Fruit fly (Drosophila melanogaster) whole organism, prepupa: ENCODE data around the gene spn-F.

Experiments
- Blimp-1 ChIP-seq: fragments of 200-800 bp; sonication (Bioruptor generic); optimal IDR thresholded peaks from 3 replicates; lab custom pipeline; 2017; ENCODE audit warnings: missing biosample characterization, missing genetic modification characterization, mild to moderate bottlenecking, moderate library complexity, missing genetic modification reagents
- CG10631 ChIP-seq: fragments of 200-800 bp; sonication (Bioruptor generic); optimal IDR thresholded peaks from 2 replicates; lab custom pipeline; 2016; ENCODE audit warnings: missing biosample characterization, missing genetic modification characterization
- CG10669 ChIP-seq: fragments of 200-800 bp; sonication (Bioruptor generic); optimal IDR thresholded peaks from 3 replicates; lab custom pipeline; 2018; ENCODE audit warnings: missing biosample characterization, mild to moderate bottlenecking, missing genetic modification characterization, moderate library complexity
- CG11294 ChIP-seq: fragments of 200-800 bp; sonication (Bioruptor generic); IDR thresholded peaks from 2 replicates; pipeline ENCODE4 v1.3.6; 2022; ENCODE audit warnings: missing biosample characterization, missing genetic modification characterization
- CG15336 ChIP-seq: fragments of 200-800 bp; sonication (Bioruptor generic); IDR thresholded peaks from 2 replicates; pipeline ENCODE4 v1.3.6; 2022; ENCODE audit warnings: missing biosample characterization, missing genetic modification characterization
- CG3032 ChIP-seq: fragments of 200-800 bp; optimal IDR thresholded peaks from 2 replicates; lab custom pipeline; 2019; ENCODE audit warnings: missing biosample characterization, mild to moderate bottlenecking, missing genetic modification characterization, moderate library complexity
- CG31627 ChIP-seq: fragments of 200-800 bp; sonication (Bioruptor generic); optimal IDR thresholded peaks from 3 replicates; lab custom pipeline; 2016; ENCODE audit warnings: missing biosample characterization, missing genetic modification characterization
- CG32006 ChIP-seq: fragments of 200-800 bp; sonication (Bioruptor generic); optimal IDR thresholded peaks from 3 replicates; lab custom pipeline; 2017; ENCODE audit warnings: missing biosample characterization, mild to moderate bottlenecking, missing genetic modification characterization
- CG34406 ChIP-seq: fragments of 200-800 bp; sonication (Bioruptor generic); optimal IDR thresholded peaks from 3 replicates; lab custom pipeline; 2016; ENCODE audit warnings: missing biosample characterization, missing genetic modification characterization
- CG3919 ChIP-seq: fragments of 200-800 bp; sonication (Bioruptor generic); optimal IDR thresholded peaks from 3 replicates; lab custom pipeline; 2016; ENCODE audit warnings: missing biosample characterization, missing genetic modification characterization
- CG4318 ChIP-seq: fragments of 200-800 bp; sonication (Bioruptor generic); optimal IDR thresholded peaks from 3 replicates; lab custom pipeline; 2017; ENCODE audit warnings: missing biosample characterization, mild to moderate bottlenecking, missing genetic modification characterization
- CG6163 ChIP-seq: fragments of 200-800 bp; sonication (Bioruptor generic); IDR thresholded peaks from 3 replicates; pipeline ENCODE4 v1.3.6; 2022; ENCODE audit warnings: missing biosample characterization, missing genetic modification characterization
- CG6276 ChIP-seq: fragments of 200-800 bp; sonication (Bioruptor generic); optimal IDR thresholded peaks from 2 replicates; lab custom pipeline; 2017; ENCODE audit warnings: missing biosample characterization, mild to moderate bottlenecking, missing genetic modification characterization
- CG6854 ChIP-seq: fragments of 200-800 bp; sonication (Bioruptor generic); optimal IDR thresholded peaks from 2 replicates; lab custom pipeline; 2017; ENCODE audit warnings: missing biosample characterization, mild to moderate bottlenecking, missing genetic modification characterization
- CG7368 ChIP-seq: fragments of 200-800 bp; sonication (Bioruptor generic); optimal IDR thresholded peaks from 3 replicates; lab custom pipeline; 2016; ENCODE audit warnings: missing biosample characterization, missing genetic modification characterization
- CG8119 ChIP-seq: fragments of 200-800 bp; sonication (Bioruptor generic); IDR thresholded peaks from 3 replicates; pipeline ENCODE4 v1.3.6; 2022; ENCODE audit warnings: missing biosample characterization, missing genetic modification characterization
- CG8632 ChIP-seq: fragments of 200-800 bp; sonication (Bioruptor generic); optimal IDR thresholded peaks from 3 replicates; lab custom pipeline; 2016; ENCODE audit warnings: missing biosample characterization, missing genetic modification characterization
- Eip78C ChIP-seq: fragments of 200-800 bp; sonication (Bioruptor generic); peaks from one replicate; lab custom pipeline; 2016; ENCODE audit warnings: missing biosample characterization, missing genetic modification characterization
- Gug ChIP-seq: fragments of 200-800 bp; sonication (Bioruptor generic); IDR thresholded peaks from 2 replicates; pipeline ENCODE4 v1.3.6; 2022; ENCODE audit warnings: missing biosample characterization, missing genetic modification characterization
- Hr4 ChIP-seq: fragments of 200-800 bp; sonication (Bioruptor generic); optimal IDR thresholded peaks from 3 replicates; lab custom pipeline; 2016; ENCODE audit warnings: missing biosample characterization, missing genetic modification characterization
- Lpt ChIP-seq: fragments of 200-800 bp; sonication (Bioruptor generic); optimal IDR thresholded peaks from 3 replicates; lab custom pipeline; 2016; ENCODE audit warnings: missing biosample characterization, missing genetic modification characterization
- OdsH ChIP-seq: fragments of 200-800 bp; sonication (Bioruptor generic); optimal IDR thresholded peaks from 3 replicates; lab custom pipeline; 2016; ENCODE audit warnings: missing biosample characterization, missing genetic modification characterization
- achi ChIP-seq: fragments of 200-800 bp; sonication (Bioruptor generic); optimal IDR thresholded peaks from 3 replicates; lab custom pipeline; 2016; ENCODE audit warnings: missing biosample characterization, missing genetic modification characterization
- dac ChIP-seq: fragments of 200-800 bp; sonication (Bioruptor generic); optimal IDR thresholded peaks from 2 replicates; lab custom pipeline; 2017; ENCODE audit warnings: missing biosample characterization, mild to moderate bottlenecking, missing genetic modification characterization
- eg ChIP-seq: fragments of 200-800 bp; sonication (Bioruptor generic); IDR thresholded peaks from 3 replicates; pipeline ENCODE4 v1.3.6; 2022; ENCODE audit warnings: missing biosample characterization, missing genetic modification characterization
- esn ChIP-seq: fragments of 200-800 bp; sonication (Bioruptor generic); optimal IDR thresholded peaks from 2 replicates; lab custom pipeline; 2016; ENCODE audit warnings: missing biosample characterization, mild to moderate bottlenecking, missing genetic modification characterization, moderate library complexity
- fkh ChIP-seq: fragments of 200-800 bp; sonication (Bioruptor generic); optimal IDR thresholded peaks from 3 replicates; lab custom pipeline; 2017; ENCODE audit warnings: missing biosample characterization, mild to moderate bottlenecking, missing genetic modification characterization, moderate library complexity
- lz ChIP-seq: fragments of 200-800 bp; sonication (Bioruptor generic); optimal IDR thresholded peaks from 3 replicates; lab custom pipeline; 2016; ENCODE audit warnings: missing biosample characterization, missing genetic modification characterization
- net ChIP-seq: fragments of 200-800 bp; sonication (Bioruptor generic); optimal IDR thresholded peaks from 3 replicates; lab custom pipeline; 2016; ENCODE audit warnings: missing biosample characterization, missing genetic modification characterization
- pdm3 ChIP-seq: fragments of 200-800 bp; sonication (Bioruptor generic); optimal IDR thresholded peaks from 3 replicates; lab custom pipeline; 2016; ENCODE audit warnings: missing biosample characterization, missing genetic modification characterization
- spab ChIP-seq: fragments of 200-800 bp; sonication (Bioruptor generic); optimal IDR thresholded peaks from 2 replicates; lab custom pipeline; 2017; ENCODE audit warnings: missing biosample characterization, mild to moderate bottlenecking, missing genetic modification characterization, missing genetic modification reagents
- svp ChIP-seq: fragments of 200-800 bp; sonication (Bioruptor generic); peaks from one replicate; lab custom pipeline; 2016; ENCODE audit warnings: missing biosample characterization, missing genetic modification characterization
- topi ChIP-seq: fragments of 200-800 bp; sonication (Bioruptor generic); optimal IDR thresholded peaks from 3 replicates; lab custom pipeline; 2016; ENCODE audit warnings: missing biosample characterization, missing genetic modification characterization
- vri ChIP-seq: fragments of 200-800 bp; sonication (Bioruptor generic); optimal IDR thresholded peaks from 3 replicates; lab custom pipeline; 2016; ENCODE audit warnings: missing biosample characterization, mild to moderate bottlenecking, missing genetic modification characterization

spn-F gene

DNA sequence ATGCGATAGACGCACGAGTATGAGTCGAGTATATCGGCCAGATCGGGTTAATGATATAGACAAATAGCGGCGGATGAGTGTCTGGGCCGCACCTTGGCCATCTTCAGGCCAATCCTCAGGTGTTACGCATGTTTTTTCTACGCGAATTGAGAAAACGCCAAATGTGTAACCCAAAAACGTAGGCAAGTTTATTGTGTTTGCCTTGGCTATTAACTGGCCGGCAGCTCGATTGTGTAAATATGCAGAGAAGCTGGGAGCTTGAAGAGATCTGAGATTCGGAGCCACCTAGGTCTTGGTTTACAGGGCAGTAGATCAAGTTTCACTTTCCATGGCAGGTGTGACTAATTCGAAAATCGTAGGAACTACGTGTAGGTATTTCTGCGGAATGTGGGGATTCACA lies 14.9 kb upstream of the spn-F start:
- no peak for TF ChIP-seq CG10631 (GFP tag; lab: Kevin White, UChicago)
- TF ChIP-seq fkh (GFP tag; lab: Kevin White, UChicago), result peak; percentile 39
- no peak for TF ChIP-seq OdsH
- no peak for TF ChIP-seq esn (GFP tag; lab: Kevin White, UChicago)
- no peak for TF ChIP-seq CG31627
- TF ChIP-seq spab (GFP tag; lab: Kevin White, UChicago), result no peak

DNA sequence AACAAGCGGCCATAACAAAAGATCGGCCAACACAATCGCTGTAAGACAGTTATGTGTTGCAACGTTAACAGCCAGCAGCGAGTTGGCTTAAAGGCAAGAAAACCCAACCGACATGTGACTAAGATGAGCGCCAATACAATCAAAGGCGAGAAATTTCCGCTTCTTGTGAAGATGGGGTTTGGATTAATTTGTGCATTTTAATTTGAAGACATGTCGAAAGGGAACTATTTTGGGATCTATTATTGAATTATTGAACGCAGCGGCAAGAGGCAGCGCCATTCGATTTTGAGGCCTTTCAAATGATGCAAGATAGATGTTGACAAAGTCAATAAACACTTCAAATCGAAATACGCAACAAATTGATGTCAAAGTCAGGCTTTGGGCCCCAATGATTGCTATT lies 13.8 kb upstream of the spn-F start:
- no peak for TF ChIP-seq CG8632 (GFP tag; lab: Kevin White, UChicago)
- TF ChIP-seq CG3919 (GFP tag; lab: Kevin White, UChicago), result no peak
- no peak for TF ChIP-seq topi (GFP tag; lab: Kevin White, UChicago)
- TF ChIP-seq CG6276 (GFP tag; lab: Kevin White, UChicago), result no peak
- no peak for TF ChIP-seq fkh (GFP tag; lab: Kevin White, UChicago)
- TF ChIP-seq vri (GFP tag; lab: Kevin White, UChicago), result no peak
- TF ChIP-seq, all 60 proteins: peak for 0

DNA sequence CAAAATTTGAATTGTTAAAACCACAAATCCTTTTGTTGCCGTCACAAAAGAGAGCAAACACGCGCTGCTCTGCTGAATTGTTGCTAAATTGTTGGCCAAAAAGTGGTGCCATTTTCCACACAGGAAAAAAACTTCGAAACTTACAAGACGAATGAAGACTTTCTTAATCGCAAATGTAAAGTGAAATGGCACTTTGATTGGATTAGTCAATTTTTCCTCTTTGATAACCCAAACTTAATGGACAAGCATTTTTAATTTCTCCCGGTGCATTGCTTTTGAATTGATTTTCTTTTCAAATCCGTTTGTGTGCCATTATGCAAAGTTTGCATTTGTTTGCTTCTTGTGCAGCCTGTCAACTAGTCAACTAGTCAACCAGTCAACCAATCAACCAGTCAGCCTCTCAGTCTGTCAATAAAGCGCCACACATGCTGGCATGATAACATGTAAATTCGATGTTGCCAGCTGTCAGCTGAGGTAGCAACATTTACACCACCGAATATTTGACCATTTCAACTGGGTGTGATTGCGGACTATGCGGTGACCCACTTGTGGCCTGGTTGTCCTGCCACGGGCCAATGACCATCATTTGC lies 11.8 kb upstream of the spn-F start:
- TF ChIP-seq CG15336, result peak; percentile 82
- TF ChIP-seq CG34406 (GFP tag; lab: Kevin White, UChicago), result no peak
- TF ChIP-seq CG32006 (GFP tag; lab: Kevin White, UChicago), result peak; percentile 73
- no peak for TF ChIP-seq CG10669
- TF ChIP-seq CG7368, result no peak
- peak; percentile 11 for TF ChIP-seq achi (GFP tag; lab: Kevin White, UChicago)
- peak; percentile 63 for TF ChIP-seq CG6163 (GFP tag; lab: Robert Waterston, UW)
- peak; percentile 37 for TF ChIP-seq CG6276 (GFP tag; lab: Kevin White, UChicago)
- TF ChIP-seq Hr4 (GFP tag; lab: Kevin White, UChicago), result peak; percentile 80
- TF ChIP-seq dac (GFP tag; lab: Kevin White, UChicago), result peak; percentile 46
- no peak for TF ChIP-seq CG31627
- TF ChIP-seq CG3032 (tag; lab: Kevin White, UChicago), result no peak
- peak; percentile 34 for TF ChIP-seq net
- TF ChIP-seq Lpt (GFP tag; lab: Kevin White, UChicago), result peak; percentile 55
- no peak for TF ChIP-seq fkh (GFP tag; lab: Kevin White, UChicago)
- peak; percentile 29 for TF ChIP-seq CG3919 (GFP tag; lab: Kevin White, UChicago)
- TF ChIP-seq Eip78C (GFP tag; lab: Kevin White, UChicago), result peak; percentile 64
- peak; percentile 63; the same call in 1 of the 3 replicates for TF ChIP-seq CG8119 (GFP tag; lab: Robert Waterston, UW)
- TF ChIP-seq Gug (GFP tag; lab: Robert Waterston, UW), result peak; percentile 29; the same call in 1 of the 2 replicates
- TF ChIP-seq lz (GFP tag; lab: Kevin White, UChicago), result no peak
- TF ChIP-seq pdm3, result peak; percentile 48
- TF ChIP-seq CG4318, result peak; percentile 44
- TF ChIP-seq CG11294 (GFP tag; lab: Robert Waterston, UW), result 0 out of 2 replicates have a peak, but pooled peaks have one; percentile 6
- peak; percentile 83 for TF ChIP-seq eg
- peak; percentile 47 for TF ChIP-seq OdsH

DNA sequence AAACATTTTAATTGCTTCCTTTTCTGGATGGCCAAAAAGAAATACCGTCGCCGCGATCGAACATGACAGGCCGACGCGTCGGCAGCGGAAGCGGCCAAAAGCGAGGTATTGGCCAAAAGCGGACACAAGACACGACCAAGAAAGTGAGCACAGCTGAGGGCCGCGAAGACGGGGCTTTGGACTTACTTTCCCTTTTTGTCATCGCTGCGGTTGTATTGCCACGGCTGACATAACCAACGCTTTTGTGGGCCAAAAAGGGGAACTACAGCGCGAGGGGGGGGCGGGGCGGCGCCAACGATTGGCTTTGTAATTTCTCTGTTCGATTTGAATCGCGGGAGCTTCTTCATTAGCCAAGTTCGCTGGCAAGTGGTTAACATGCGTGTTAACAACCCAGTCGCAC lies 9.1 kb upstream of the spn-F start:
- peak; percentile 77 for TF ChIP-seq Blimp-1 (GFP tag; lab: Kevin White, UChicago)
- peak; percentile 4 for TF ChIP-seq CG6854
- no peak for TF ChIP-seq svp (GFP tag; lab: Kevin White, UChicago)
- TF ChIP-seq, all 60 proteins: peak for 2
